Fruit fly (Drosophila melanogaster) Kc167 (cell line): ENCODE results near the gene CHKov1.

Experiments
- Myc ChIP-seq: fragments of >200 bp; optimal IDR thresholded peaks from 2 replicates; lab custom pipeline; 2017; ENCODE audit warnings: missing external identifiers
- insv ChIP-seq: fragments of >200 bp; optimal IDR thresholded peaks from 3 replicates; lab custom pipeline; 2018; ENCODE audit warnings: missing external identifiers
- psq ChIP-seq: fragments of >200 bp; optimal IDR thresholded peaks from 2 replicates; lab custom pipeline; 2017; ENCODE audit warnings: missing external identifiers
- ttk ChIP-seq: sonication (Bioruptor generic); optimal IDR thresholded peaks from 2 replicates; lab custom pipeline; 2017; ENCODE audit warnings: missing external identifiers

dm6 chr3R:25339952-25340351 lies 10.8 kb upstream of the CHKov1 start, which contains the start of gene rha:
- TF ChIP-seq psq (lab: Kevin White, UChicago) (no peak), insv (lab: Kevin White, UChicago) (no peak), ttk (lab: Kevin White, UChicago) (no peak), Myc (lab: Kevin White, UChicago) (no peak)
